Worm (Caenorhabditis elegans) whole organism, L3 larva: Measurements from ENCODE around the gene F19B10.4.

Experiments
- R02D3.7 ChIP-seq: fragments of 150-350 bp; optimal IDR thresholded peaks from 2 replicates; lab custom pipeline; 2014; ENCODE audit warnings: missing biosample characterization, missing genetic modification characterization
- aly-2 ChIP-seq: fragments of 150-350 bp; optimal IDR thresholded peaks from 2 replicates; lab custom pipeline; 2014; ENCODE audit warnings: missing biosample characterization, missing genetic modification characterization
- elt-3 ChIP-seq, 3 experiments: fragments of 150-350 bp in 1 of 3; sonication (generic microtip) in 2 of 3; optimal IDR thresholded peaks; 2 replicates in 2 of 3; 4 replicates in 1 of 3; lab custom pipeline; 2014 to 2017; ENCODE audit warnings: missing biosample characterization in 3 of 3, missing genetic modification characterization in 3 of 3
- lin-39 ChIP-seq: fragments of 150-350 bp; optimal IDR thresholded peaks from 2 replicates; lab custom pipeline; 2018; ENCODE audit warnings: missing biosample characterization, missing genetic modification reagents, missing genetic modification characterization
- mdl-1 ChIP-seq: fragments of 150-350 bp; optimal IDR thresholded peaks from 2 replicates; lab custom pipeline; 2014; ENCODE audit warnings: missing biosample characterization, missing genetic modification characterization
- nhr-11 ChIP-seq: fragments of 150-350 bp; optimal IDR thresholded peaks from 2 replicates; lab custom pipeline; 2014; ENCODE audit warnings: missing biosample characterization, missing genetic modification characterization
- nhr-237 ChIP-seq: fragments of 150-350 bp; optimal IDR thresholded peaks from 2 replicates; lab custom pipeline; 2014; ENCODE audit warnings: missing biosample characterization, missing genetic modification characterization
- pha-4 ChIP-seq: fragments of 150-350 bp; optimal IDR thresholded peaks from 2 replicates; lab custom pipeline; 2014; ENCODE audit warnings: missing biosample characterization, missing genetic modification reagents, missing genetic modification characterization
- snpc-4 ChIP-seq: fragments of 150-350 bp; optimal IDR thresholded peaks from 2 replicates; lab custom pipeline; 2014; ENCODE audit warnings: missing biosample characterization, missing genetic modification characterization
- unc-62 ChIP-seq: fragments of 150-350 bp; sonication (generic microtip); optimal IDR thresholded peaks from 4 replicates; lab custom pipeline; 2014; ENCODE audit warnings: missing biosample characterization, missing genetic modification reagents, missing genetic modification characterization

DNA sequence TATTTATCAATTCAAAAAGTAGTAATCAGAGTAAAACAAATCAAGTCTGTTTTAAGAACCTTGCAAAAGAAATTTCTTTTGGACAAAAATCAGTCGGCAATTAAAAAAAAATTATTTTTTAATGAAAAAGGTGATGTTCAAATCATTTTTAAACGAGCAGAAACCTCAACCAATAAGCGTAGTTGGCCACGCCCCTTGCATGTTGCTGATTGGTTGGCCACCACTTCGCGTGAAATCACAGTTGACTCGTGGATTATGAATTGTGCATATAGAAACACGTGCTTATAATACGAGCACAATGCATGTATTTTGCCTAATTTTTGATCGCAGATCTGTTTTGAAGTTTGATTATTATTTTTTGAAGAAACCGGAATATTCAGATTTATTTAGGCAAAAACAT, 5.3 kb downstream of the F19B10.4 start:
- TF ChIP-seq elt-3 (tag; optimal IDR thresholded peaks at IDR 0.05; lab: Kevin White, UChicago) (no peak), R02D3.7 (tag; lab: Kevin White, UChicago) (no peak), nhr-237 (tag; lab: Kevin White, UChicago) (no peak), snpc-4 (tag; lab: Kevin White, UChicago) (no peak), nhr-11 (no peak), aly-2 (tag; lab: Kevin White, UChicago) (no peak), lin-39 (tag; lab: Kevin White, UChicago) (no peak), mdl-1 (tag; lab: Kevin White, UChicago) (no peak), unc-62 (GFP tag; lab: Kevin White, UChicago) (no peak), pha-4 (no peak)
